Fruit fly (Drosophila melanogaster) whole organism, embryonic: ENCODE results near the gene CG14013.

Source experiments
- Atf6 ChIP-seq: fragments of 200-800 bp; sonication (Bioruptor generic); IDR thresholded peaks from 2 replicates; pipeline ENCODE4 v1.3.6; 2022; ENCODE audit warnings: missing biosample characterization, missing genetic modification characterization
- BEAF-32 ChIP-seq: fragments of 200-800 bp; sonication (Bioruptor generic); optimal IDR thresholded peaks from 3 replicates; lab custom pipeline; 2017; ENCODE audit warnings: missing biosample characterization, missing genetic modification characterization, mild to moderate bottlenecking, moderate library complexity, missing genetic modification reagents
- CG10147 ChIP-seq: fragments of 200-800 bp; sonication (Bioruptor generic); optimal IDR thresholded peaks from 2 replicates; lab custom pipeline; 2019; ENCODE audit warnings: missing biosample characterization, mild to moderate bottlenecking, missing genetic modification characterization, moderate library complexity
- CG10431 ChIP-seq: fragments of 200-800 bp; sonication (Bioruptor generic); optimal IDR thresholded peaks from 3 replicates; lab custom pipeline; 2018; ENCODE audit warnings: missing biosample characterization, mild to moderate bottlenecking, missing genetic modification characterization
- CG11560 ChIP-seq: fragments of 200-800 bp; sonication (Bioruptor generic); IDR thresholded peaks from 3 replicates; pipeline ENCODE4 v1.3.6; 2022; ENCODE audit warnings: missing biosample characterization, missing genetic modification characterization
- CG12659 ChIP-seq: fragments of 200-800 bp; sonication (Bioruptor generic); optimal IDR thresholded peaks from 3 replicates; lab custom pipeline; 2017; ENCODE audit warnings: mild to moderate bottlenecking, missing biosample characterization, missing genetic modification reagents, missing genetic modification characterization
- CG13296 ChIP-seq: fragments of 200-800 bp; sonication (Bioruptor generic); optimal IDR thresholded peaks from 3 replicates; lab custom pipeline; 2018; ENCODE audit warnings: missing biosample characterization, mild to moderate bottlenecking, missing genetic modification characterization
- CG13775 ChIP-seq: fragments of 200-800 bp; sonication (Bioruptor generic); optimal IDR thresholded peaks from 3 replicates; lab custom pipeline; 2017; ENCODE audit warnings: missing biosample characterization, mild to moderate bottlenecking, missing genetic modification characterization
- CG14667 ChIP-seq: fragments of 200-800 bp; sonication (Bioruptor generic); IDR thresholded peaks from 2 replicates; pipeline ENCODE4 v1.3.6; 2022; ENCODE audit warnings: missing biosample characterization, missing genetic modification characterization
- CG16813 ChIP-seq: fragments of 200-800 bp; sonication (Bioruptor generic); IDR thresholded peaks from 3 replicates; pipeline ENCODE4 v1.3.6; 2022; ENCODE audit warnings: missing biosample characterization, missing genetic modification characterization; ENCODE audit not compliant: partially characterized antibody
- CG17912 ChIP-seq: fragments of 200-800 bp; sonication (Bioruptor generic); optimal IDR thresholded peaks from 2 replicates; lab custom pipeline; 2018; ENCODE audit warnings: missing biosample characterization, mild to moderate bottlenecking, missing genetic modification characterization
- CG18476 ChIP-seq: fragments of 200-800 bp; sonication (Bioruptor generic); optimal IDR thresholded peaks from 2 replicates; lab custom pipeline; 2016; ENCODE audit warnings: missing biosample characterization, mild to moderate bottlenecking, missing genetic modification characterization
- CG3065 ChIP-seq: fragments of 200-800 bp; sonication (Bioruptor generic); optimal IDR thresholded peaks from 2 replicates; lab custom pipeline; 2016; ENCODE audit warnings: missing biosample characterization, missing genetic modification characterization
- CG3838 ChIP-seq: fragments of 200-800 bp; sonication (Bioruptor generic); optimal IDR thresholded peaks from 3 replicates; lab custom pipeline; 2016; ENCODE audit warnings: missing biosample characterization, missing genetic modification characterization
- CG6791 ChIP-seq: fragments of 200-800 bp; sonication (Bioruptor generic); IDR thresholded peaks from 3 replicates; pipeline ENCODE4 v1.3.6; 2022; ENCODE audit warnings: missing biosample characterization, missing genetic modification characterization; ENCODE audit not compliant: partially characterized antibody
- CG7745 ChIP-seq: fragments of 200-800 bp; sonication (Bioruptor generic); optimal IDR thresholded peaks from 2 replicates; lab custom pipeline; 2018; ENCODE audit warnings: missing biosample characterization, mild to moderate bottlenecking, missing genetic modification characterization, moderate library complexity
- CG8765 ChIP-seq: fragments of 200-800 bp; sonication (Bioruptor generic); IDR thresholded peaks from 2 replicates; pipeline ENCODE4 v1.3.6; 2022; ENCODE audit warnings: missing biosample characterization, missing genetic modification characterization
- Dll ChIP-seq: fragments of 200-800 bp; sonication (Bioruptor generic); IDR thresholded peaks from 4 replicates; pipeline ENCODE4 v1.3.6; 2022; ENCODE audit warnings: missing biosample characterization, missing genetic modification characterization; ENCODE audit not compliant: partially characterized antibody
- Doc2 ChIP-seq: fragments of 200-800 bp; sonication (Bioruptor generic); IDR thresholded peaks from 2 replicates; pipeline ENCODE4 v1.3.6; 2022; ENCODE audit warnings: missing biosample characterization, missing genetic modification characterization
- E2f2 ChIP-seq: fragments of 200-800 bp; sonication (Bioruptor generic); IDR thresholded peaks from 2 replicates; pipeline ENCODE4 v1.3.6; 2022; ENCODE audit warnings: missing biosample characterization, missing genetic modification characterization
- Ets97D ChIP-seq: fragments of 200-800 bp; sonication (Bioruptor generic); optimal IDR thresholded peaks from 3 replicates; lab custom pipeline; 2016; ENCODE audit warnings: missing biosample characterization, missing genetic modification characterization
- Fer2 ChIP-seq: fragments of 200-800 bp; sonication (Bioruptor generic); optimal IDR thresholded peaks from 2 replicates; lab custom pipeline; 2018; ENCODE audit warnings: missing biosample characterization, mild to moderate bottlenecking, missing genetic modification characterization, moderate library complexity
- Gug ChIP-seq: fragments of 200-800 bp; sonication (Bioruptor generic); IDR thresholded peaks from 4 replicates; pipeline ENCODE4 v1.3.6; 2022; ENCODE audit warnings: missing biosample characterization, missing genetic modification characterization
- Kr ChIP-seq: fragments of 200-800 bp; sonication (Bioruptor generic); optimal IDR thresholded peaks from 2 replicates; lab custom pipeline; 2017; ENCODE audit warnings: missing biosample characterization, mild to moderate bottlenecking, missing genetic modification characterization
- Lim3 ChIP-seq: fragments of 200-800 bp; sonication (Bioruptor generic); IDR thresholded peaks from 2 replicates; pipeline ENCODE4 v1.3.6; 2022; ENCODE audit warnings: missing biosample characterization, missing genetic modification characterization
- Mes4 ChIP-seq: fragments of 200-800 bp; sonication (Bioruptor generic); optimal IDR thresholded peaks from 2 replicates; lab custom pipeline; 2016; ENCODE audit warnings: missing biosample characterization, missing genetic modification characterization
- Oaz ChIP-seq: fragments of 200-800 bp; sonication (Bioruptor generic); IDR thresholded peaks from 2 replicates; pipeline ENCODE4 v1.3.6; 2022; ENCODE audit warnings: missing biosample characterization, missing genetic modification characterization
- Pdp1 ChIP-seq, 2 experiments: fragments of 200-800 bp; sonication (Bioruptor generic); optimal IDR thresholded peaks; 3 replicates each; lab custom pipeline; 2016; ENCODE audit warnings: missing biosample characterization in 2 of 2, missing genetic modification characterization in 2 of 2, mild to moderate bottlenecking in 1 of 2, moderate library complexity in 1 of 2
- Ptx1 ChIP-seq: fragments of 200-800 bp; sonication (Bioruptor generic); IDR thresholded peaks from 2 replicates; pipeline ENCODE4 v1.3.6; 2022; ENCODE audit warnings: missing biosample characterization, missing genetic modification characterization
- Six4 ChIP-seq: fragments of 200-800 bp; sonication (Bioruptor generic); optimal IDR thresholded peaks from 2 replicates; lab custom pipeline; 2016; ENCODE audit warnings: missing biosample characterization, missing genetic modification characterization
- Ssrp ChIP-seq: fragments of 200-800 bp; sonication (Bioruptor generic); optimal IDR thresholded peaks from 2 replicates; lab custom pipeline; 2018; ENCODE audit warnings: missing biosample characterization, mild to moderate bottlenecking, missing genetic modification characterization, moderate library complexity
- Stat92E ChIP-seq, 3 experiments: fragments of >200 bp in 2 of 3; fragments of 200-800 bp in 1 of 3; sonication (Bioruptor generic) in 1 of 3; optimal IDR thresholded peaks; 2 replicates each; lab custom pipeline; 2017 to 2019; ENCODE audit warnings: missing biosample characterization in 3 of 3, missing genetic modification characterization in 3 of 3, mild to moderate bottlenecking in 1 of 3, moderate library complexity in 1 of 3
- Taf1 ChIP-seq: fragments of 200-800 bp; sonication (Bioruptor generic); IDR thresholded peaks from 2 replicates; pipeline ENCODE4 v1.3.6; 2022; ENCODE audit warnings: missing biosample characterization, missing genetic modification characterization
- Trl ChIP-seq, 3 experiments: fragments of >200 bp in 2 of 3; fragments of 200-800 bp in 1 of 3; sonication (Bioruptor generic) in 1 of 3; optimal IDR thresholded peaks; 2 replicates in 1 of 3; 3 replicates in 2 of 3; lab custom pipeline; 2016 to 2017; ENCODE audit warnings: missing biosample characterization in 1 of 3, missing genetic modification characterization in 1 of 3
- ab ChIP-seq: fragments of 200-800 bp; sonication (Bioruptor generic); optimal IDR thresholded peaks from 2 replicates; lab custom pipeline; 2016; ENCODE audit warnings: missing biosample characterization, missing genetic modification characterization
- cad ChIP-seq: fragments of >200 bp; optimal IDR thresholded peaks from 2 replicates; lab custom pipeline; 2017; ENCODE audit warnings: missing biosample characterization, missing genetic modification characterization
- cas ChIP-seq: fragments of 200-800 bp; sonication (Bioruptor generic); IDR thresholded peaks from 2 replicates; pipeline ENCODE4 v1.3.6; 2022; ENCODE audit warnings: missing biosample characterization, missing genetic modification characterization
- croc ChIP-seq: fragments of 200-800 bp; sonication (Bioruptor generic); conservative IDR thresholded peaks from 3 replicates; pipeline ENCODE4 v1.3.6; 2022; ENCODE audit warnings: missing biosample characterization, missing genetic modification characterization
- danr ChIP-seq: fragments of 200-800 bp; sonication (Bioruptor generic); IDR thresholded peaks from 2 replicates; pipeline ENCODE4 v1.3.6; 2022; ENCODE audit warnings: missing biosample characterization, missing genetic modification characterization
- disco-r ChIP-seq: fragments of 200-800 bp; sonication (Bioruptor generic); optimal IDR thresholded peaks from 2 replicates; lab custom pipeline; 2016; ENCODE audit warnings: missing biosample characterization, missing genetic modification characterization
- ewg ChIP-seq: fragments of 200-800 bp; sonication (Bioruptor generic); optimal IDR thresholded peaks from 3 replicates; lab custom pipeline; 2017; ENCODE audit warnings: mild to moderate bottlenecking, missing biosample characterization, missing genetic modification reagents, missing genetic modification characterization
- gfzf ChIP-seq: fragments of 200-800 bp; sonication (Bioruptor generic); optimal IDR thresholded peaks from 2 replicates; lab custom pipeline; 2016; ENCODE audit warnings: missing biosample characterization, mild to moderate bottlenecking, missing genetic modification characterization, moderate library complexity
- grau ChIP-seq: fragments of 200-800 bp; optimal IDR thresholded peaks from 3 replicates; lab custom pipeline; 2019; ENCODE audit warnings: missing biosample characterization, mild to moderate bottlenecking, missing genetic modification characterization, moderate library complexity
- klu ChIP-seq: fragments of 200-800 bp; sonication (Bioruptor generic); IDR thresholded peaks from 2 replicates; pipeline ENCODE4 v1.3.6; 2022; ENCODE audit warnings: missing biosample characterization, missing genetic modification characterization
- nerfin-1 ChIP-seq: fragments of 200-800 bp; sonication (Bioruptor generic); optimal IDR thresholded peaks from 3 replicates; lab custom pipeline; 2019; ENCODE audit warnings: missing biosample characterization, mild to moderate bottlenecking, missing genetic modification characterization, moderate library complexity
- so ChIP-seq: fragments of 200-800 bp; sonication (Bioruptor generic); IDR thresholded peaks from 3 replicates; pipeline ENCODE4 v1.3.6; 2022; ENCODE audit warnings: missing biosample characterization, missing genetic modification characterization
- tap ChIP-seq: fragments of 200-800 bp; optimal IDR thresholded peaks from 3 replicates; lab custom pipeline; 2019; ENCODE audit warnings: missing biosample characterization, mild to moderate bottlenecking, missing genetic modification characterization, moderate library complexity
- toy ChIP-seq: fragments of 200-800 bp; sonication (Bioruptor generic); IDR thresholded peaks from 2 replicates; pipeline ENCODE4 v1.3.6; 2022; ENCODE audit warnings: missing biosample characterization, missing genetic modification characterization

Gene CG14013

dm6 chr2L:5546518-5547287, 6.9 kb downstream of the CG14013 start, which contains the start of gene Oscillin (continued):
- TF ChIP-seq Pdp1 (GFP tag; optimal IDR thresholded peaks at IDR 0.05; lab: Kevin White, UChicago) (peak; percentile 17 to 91), Gug (GFP tag; lab: Robert Waterston, UW) (0 out of 4 replicates have a peak, but pooled peaks have one; percentile 53), Six4 (GFP tag; lab: Kevin White, UChicago) (peak; percentile 49), disco-r (GFP tag; lab: Kevin White, UChicago) (no peak), CG13296 (GFP tag; lab: Kevin White, UChicago) (peak; percentile 78), Oaz (GFP tag; lab: Robert Waterston, UW) (no peak; the same call in none of the 2 replicates), tap (tag; lab: Kevin White, UChicago) (peak; percentile 83), CG8765 (GFP tag; lab: Robert Waterston, UW) (no peak), Atf6 (GFP tag; lab: Robert Waterston, UW) (no peak), Kr (GFP tag; lab: Kevin White, UChicago) (no peak), CG11560 (no peak), grau (tag; lab: Kevin White, UChicago) (peak; percentile 86), Ets97D (GFP tag; lab: Kevin White, UChicago) (no peak), CG3065 (GFP tag; lab: Kevin White, UChicago) (peak; percentile 67), CG16813 (GFP tag; lab: Robert Waterston, UW) (peak; percentile 68; the same call in 2 of the 3 replicates), cas (GFP tag; lab: Robert Waterston, UW) (peak; percentile 36; the same call in 1 of the 2 replicates), CG18476 (GFP tag; lab: Kevin White, UChicago) (peak; percentile 70), gfzf (GFP tag; lab: Kevin White, UChicago) (no peak), BEAF-32 (GFP tag; lab: Kevin White, UChicago) (no peak), E2f2 (GFP tag; lab: Robert Waterston, UW) (peak; percentile 50; the same call in 1 of the 2 replicates), CG10431 (peak; percentile 77), croc (GFP tag; lab: Robert Waterston, UW) (peak; percentile 72; the same call in 2 of the 3 replicates), CG17912 (GFP tag; lab: Kevin White, UChicago) (no peak), Mes4 (GFP tag; lab: Kevin White, UChicago) (peak; percentile 38), Taf1 (GFP tag; lab: Robert Waterston, UW) (peak; percentile 70), ewg (GFP tag; lab: Kevin White, UChicago) (peak; percentile 48), cad (GFP tag; lab: Kevin White, UChicago) (no peak), Fer2 (tag; lab: Kevin White, UChicago) (peak; percentile 74), so (GFP tag; lab: Robert Waterston, UW) (peak; percentile 63; the same call in 1 of the 3 replicates), Lim3 (GFP tag; lab: Robert Waterston, UW) (no peak), danr (GFP tag; lab: Robert Waterston, UW) (0 out of 2 replicates have a peak, but pooled peaks have one; percentile 7), CG14667 (peak; percentile 63), toy (GFP tag; lab: Robert Waterston, UW) (0 out of 2 replicates have a peak, but pooled peaks have one; percentile 38), klu (GFP tag; lab: Robert Waterston, UW) (peak; percentile 72), Trl (optimal IDR thresholded peaks at IDR 0.05; lab: Kevin White, UChicago) (peak; percentile 54 to 55), Trl (GFP tag; optimal IDR thresholded peaks at IDR 0.05; lab: Kevin White, UChicago) (peak; percentile 36), CG7745 (tag; lab: Kevin White, UChicago) (peak; percentile 93), CG10147 (peak; percentile 73), CG13775 (GFP tag; lab: Kevin White, UChicago) (peak; percentile 74), Doc2 (GFP tag; lab: Robert Waterston, UW) (no peak), CG12659 (GFP tag; lab: Kevin White, UChicago) (peak; percentile 75), Ptx1 (GFP tag; lab: Robert Waterston, UW) (peak; percentile 88), Stat92E (GFP tag; optimal IDR thresholded peaks at IDR 0.05; lab: Kevin White, UChicago) (no peak), nerfin-1 (tag; lab: Kevin White, UChicago) (peak; percentile 85), CG3838 (GFP tag; lab: Kevin White, UChicago) (peak; percentile 8), ab (GFP tag; lab: Kevin White, UChicago) (no peak), CG6791 (peak; percentile 95), Dll (GFP tag; lab: Robert Waterston, UW) (peak; percentile 66; the same call in 3 of the 4 replicates), Ssrp (tag; lab: Kevin White, UChicago) (peak; percentile 85)
